Worm (Caenorhabditis elegans) whole organism, early embryonic: ENCODE data around the gene srj-44.
A peak's percentile ranks its signal among the peaks of the same experiment; 100 is the strongest.

Experiments used
- B0310.2 ChIP-seq: sonication (generic microtip); optimal IDR thresholded peaks from 2 replicates; lab custom pipeline; 2016; ENCODE audit warnings: mild to moderate bottlenecking, missing genetic modification characterization, missing compliant biosample characterization
- F13C5.2 ChIP-seq: sonication (generic microtip); optimal IDR thresholded peaks from 2 replicates; lab custom pipeline; 2017; ENCODE audit warnings: mild to moderate bottlenecking, missing genetic modification characterization, inconsistent platforms, missing compliant biosample characterization
- aly-1 ChIP-seq: sonication (generic microtip); optimal IDR thresholded peaks from 2 replicates; lab custom pipeline; 2016; ENCODE audit warnings: missing genetic modification characterization, missing compliant biosample characterization
- ama-1 ChIP-seq: fragments of 150-350 bp; optimal IDR thresholded peaks from 2 replicates; lab custom pipeline; 2014
- ceh-13 ChIP-seq: fragments of 200-800 bp; sonication (Bioruptor generic); optimal IDR thresholded peaks from 2 replicates; lab custom pipeline; 2018; ENCODE audit warnings: mild to moderate bottlenecking, missing genetic modification characterization, missing compliant biosample characterization
- ceh-36 ChIP-seq: sonication (generic microtip); optimal IDR thresholded peaks from 2 replicates; lab custom pipeline; 2016; ENCODE audit warnings: missing genetic modification characterization, inconsistent platforms, missing compliant biosample characterization
- ets-7 ChIP-seq: sonication (generic microtip); optimal IDR thresholded peaks from 2 replicates; lab custom pipeline; 2016; ENCODE audit warnings: missing genotype, missing genetic modification characterization, missing compliant biosample characterization
- flt-1 ChIP-seq: fragments of 200-800 bp; sonication (Bioruptor generic); IDR thresholded peaks from 2 replicates; pipeline ENCODE4 v1.3.6; 2022; ENCODE audit warnings: missing genetic modification characterization, missing compliant biosample characterization
- hmbx-1 ChIP-seq: sonication (generic microtip); optimal IDR thresholded peaks from 2 replicates; lab custom pipeline; 2016; ENCODE audit warnings: mild to moderate bottlenecking, missing genetic modification characterization, missing compliant biosample characterization
- hmg-4 ChIP-seq: fragments of 200-800 bp; sonication (Bioruptor generic); optimal IDR thresholded peaks from 2 replicates; lab custom pipeline; 2018; ENCODE audit warnings: mild to moderate bottlenecking, missing genetic modification characterization, missing compliant biosample characterization
- hnd-1 ChIP-seq: sonication (generic microtip); optimal IDR thresholded peaks from 2 replicates; lab custom pipeline; 2016; ENCODE audit warnings: missing genetic modification characterization, missing compliant biosample characterization
- pes-1 ChIP-seq: fragments of 200-800 bp; sonication (Bioruptor generic); IDR thresholded peaks from 2 replicates; pipeline ENCODE4 v1.3.6; 2022; ENCODE audit warnings: missing genetic modification reagents, missing genetic modification characterization, missing compliant biosample characterization
- scrt-1 ChIP-seq: fragments of 200-800 bp; sonication (Bioruptor generic); IDR thresholded peaks from 2 replicates; pipeline ENCODE4 v1.3.6; 2022; ENCODE audit warnings: missing genetic modification characterization, missing compliant biosample characterization
- sea-1 ChIP-seq: fragments of 200-800 bp; sonication (Bioruptor generic); conservative IDR thresholded peaks from 2 replicates; pipeline ENCODE4 v1.3.6; 2022; ENCODE audit warnings: missing genetic modification characterization, missing compliant biosample characterization
- tbx-11 ChIP-seq: fragments of 200-800 bp; sonication (Bioruptor generic); IDR thresholded peaks from 2 replicates; pipeline ENCODE4 v1.3.6; 2022; ENCODE audit warnings: missing genetic modification characterization, missing compliant biosample characterization
- tbx-37 ChIP-seq: fragments of 200-800 bp; sonication (Bioruptor generic); conservative IDR thresholded peaks from 2 replicates; pipeline ENCODE4 v1.3.6; 2022; ENCODE audit warnings: missing genetic modification reagents, missing genetic modification characterization, missing compliant biosample characterization
- tra-4 ChIP-seq: sonication (generic microtip); optimal IDR thresholded peaks from 2 replicates; lab custom pipeline; 2017; ENCODE audit warnings: missing genetic modification characterization, missing compliant biosample characterization

srj-44 gene

DNA sequence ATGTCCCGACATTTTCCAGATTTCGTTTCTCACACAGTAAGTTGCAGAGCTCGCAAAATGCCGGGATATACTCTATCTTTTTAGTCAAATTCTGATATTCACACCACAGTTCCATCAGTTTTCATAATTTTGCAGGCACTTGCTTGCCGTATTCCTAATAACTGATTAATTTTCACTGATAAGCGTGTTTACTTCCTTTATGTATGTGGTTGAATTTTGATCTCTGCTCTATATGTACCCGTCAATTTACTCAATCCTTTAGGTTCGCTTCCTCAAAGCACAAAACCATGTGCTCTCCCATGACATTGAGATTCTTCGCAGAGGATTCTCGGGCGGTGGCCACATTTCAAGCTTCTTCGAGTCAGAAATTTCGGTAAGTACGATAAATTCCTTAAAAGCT lies 35.9 kb upstream of the srj-44 start:
- TF ChIP-seq ceh-36 (tag; lab: Kevin White, UChicago) (no peak), aly-1 (tag; lab: Kevin White, UChicago) (no peak)

- TF ChIP-seq tbx-11 (GFP tag; lab: Robert Waterston, UW): no peak
- TF ChIP-seq tbx-37 (GFP tag; lab: Robert Waterston, UW): no peak
- TF ChIP-seq hmg-4: no peak
- TF ChIP-seq pes-1 (GFP tag; lab: Robert Waterston, UW): no peak
- no peak for TF ChIP-seq ets-7 (tag; lab: Kevin White, UChicago)
- TF ChIP-seq ceh-13 (GFP tag; lab: Kevin White, UChicago): no peak
- TF ChIP-seq ceh-36 (tag; lab: Kevin White, UChicago): no peak
- no peak for TF ChIP-seq aly-1 (tag; lab: Kevin White, UChicago)
- TF ChIP-seq ama-1: no peak
Measured at ce11 chrV:2881016-2881415, 35.3 kb upstream of the srj-44 start, which contains the start of gene ifc-1. Gene ifc-1 (plus strand): TSS chrV:2881393.

DNA sequence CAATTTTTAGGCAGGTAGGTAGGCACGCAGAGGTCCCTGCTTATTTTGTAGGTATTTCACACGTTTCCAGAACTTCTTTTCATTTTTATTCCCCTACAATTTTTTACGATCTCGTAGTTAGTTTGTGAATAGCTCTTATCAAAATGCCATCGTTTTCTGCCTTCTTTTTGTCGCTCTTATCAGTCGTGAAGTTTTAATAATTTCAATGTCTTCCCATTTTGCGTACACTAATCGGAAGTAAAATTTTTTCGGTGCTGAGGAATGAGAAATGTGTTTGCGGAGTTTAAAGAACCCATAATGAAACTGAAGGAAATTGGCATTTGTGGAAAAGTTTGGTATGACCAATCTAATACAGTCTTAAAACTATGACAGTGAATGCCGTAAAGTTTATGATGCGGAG lies 34.7 kb upstream of the srj-44 start:
- TF ChIP-seq aly-1 (tag; lab: Kevin White, UChicago): no peak
- TF ChIP-seq ets-7 (tag; lab: Kevin White, UChicago): no peak
- TF ChIP-seq scrt-1: no peak
- no peak for TF ChIP-seq ceh-13 (GFP tag; lab: Kevin White, UChicago)
- TF ChIP-seq tbx-37 (GFP tag; lab: Robert Waterston, UW): no peak
- TF ChIP-seq ama-1: no peak
- TF ChIP-seq flt-1 (GFP tag; lab: Robert Waterston, UW): no peak
- no peak for TF ChIP-seq pes-1 (GFP tag; lab: Robert Waterston, UW)
- no peak for TF ChIP-seq sea-1 (GFP tag; lab: Robert Waterston, UW)
- TF ChIP-seq hnd-1 (tag; lab: Kevin White, UChicago): no peak
- no peak for TF ChIP-seq tbx-11 (GFP tag; lab: Robert Waterston, UW)

DNA sequence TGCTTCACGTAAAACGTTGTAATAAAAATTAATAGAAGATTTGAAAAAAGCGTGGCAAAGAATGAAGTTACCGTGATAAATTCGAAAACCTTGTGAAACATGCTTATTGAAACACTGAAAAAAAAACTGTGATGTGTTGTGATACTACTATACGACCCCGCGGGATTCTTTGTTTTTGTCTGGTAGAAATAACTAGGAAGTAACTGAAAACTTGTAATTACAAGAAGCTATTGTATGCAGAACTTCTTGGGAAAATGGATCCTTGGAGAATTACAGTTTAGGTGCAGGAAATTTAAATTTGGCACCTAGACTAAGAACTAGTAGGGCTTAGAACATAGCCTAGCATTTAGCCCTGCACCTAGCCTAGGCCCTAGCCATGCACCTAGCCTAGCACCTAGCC lies 34.1 kb upstream of the srj-44 start, which contains the start of gene str-39:
TSS of gene str-39 (minus strand) at position 101 of the 400 bp plus-strand sequence.
- no peak for TF ChIP-seq pes-1 (GFP tag; lab: Robert Waterston, UW)
- TF ChIP-seq scrt-1: no peak
- no peak for TF ChIP-seq ama-1
- no peak for TF ChIP-seq F13C5.2 (tag; lab: Kevin White, UChicago)

DNA sequence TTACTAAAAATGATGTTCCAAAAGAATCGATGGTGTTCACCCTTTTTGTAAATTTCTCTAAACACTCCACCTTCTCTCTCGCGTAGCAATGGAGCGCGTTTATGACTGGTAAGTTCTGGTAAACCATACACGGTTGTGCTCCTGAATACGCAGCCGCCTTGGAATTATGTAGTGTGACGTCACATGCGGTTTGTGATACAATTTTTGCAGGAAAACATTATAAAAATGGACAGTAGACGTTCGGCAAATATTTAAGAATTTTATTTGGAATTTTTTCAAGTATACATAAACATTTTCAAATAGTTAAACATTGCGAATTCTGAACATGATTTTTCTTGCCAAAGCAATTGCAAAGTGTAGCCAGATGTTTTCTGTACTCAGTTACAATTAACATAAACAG lies 31.8 kb upstream of the srj-44 start, which contains the start of gene F37B4.10:
TSS of gene F37B4.10 (minus strand) at position 101 of the 400 bp plus-strand sequence.
- TF ChIP-seq tra-4 (tag; lab: Kevin White, UChicago) (no peak), flt-1 (GFP tag; lab: Robert Waterston, UW) (no peak), hnd-1 (tag; lab: Kevin White, UChicago) (no peak), hmg-4 (no peak), ets-7 (tag; lab: Kevin White, UChicago) (no peak), sea-1 (GFP tag; lab: Robert Waterston, UW) (no peak), ceh-13 (GFP tag; lab: Kevin White, UChicago) (no peak), tbx-11 (GFP tag; lab: Robert Waterston, UW) (no peak), ceh-36 (tag; lab: Kevin White, UChicago) (no peak), scrt-1 (no peak)

- TF ChIP-seq hmbx-1 (tag; lab: Kevin White, UChicago) (no peak), aly-1 (tag; lab: Kevin White, UChicago) (no peak), tbx-11 (GFP tag; lab: Robert Waterston, UW) (no peak), hmg-4 (no peak), ets-7 (tag; lab: Kevin White, UChicago) (no peak), tbx-37 (GFP tag; lab: Robert Waterston, UW) (no peak), ceh-13 (GFP tag; lab: Kevin White, UChicago) (no peak), flt-1 (GFP tag; lab: Robert Waterston, UW) (no peak), ceh-36 (tag; lab: Kevin White, UChicago) (no peak), B0310.2 (tag; lab: Kevin White, UChicago) (no peak), tra-4 (tag; lab: Kevin White, UChicago) (no peak), hnd-1 (tag; lab: Kevin White, UChicago) (no peak), ama-1 (no peak), scrt-1 (no peak)
Measured at ce11 chrV:2876188-2876831, 30.6 kb upstream of the srj-44 start.

- TF ChIP-seq hnd-1 (tag; lab: Kevin White, UChicago) (no peak), tbx-11 (GFP tag; lab: Robert Waterston, UW) (0 out of 2 replicates have a peak, but pooled peaks have one; percentile 16)
Measured at ce11 chrV:2875422-2875821, 29.8 kb upstream of the srj-44 start, which contains the start of gene folt-2. Gene folt-2 (minus strand): TSS chrV:2875600.

ce11 chrV:2872947-2873346 lies 27.3 kb upstream of the srj-44 start:
- TF ChIP-seq aly-1 (tag; lab: Kevin White, UChicago): no peak
- TF ChIP-seq tbx-11 (GFP tag; lab: Robert Waterston, UW): no peak
- no peak for TF ChIP-seq hmg-4
- no peak for TF ChIP-seq B0310.2 (tag; lab: Kevin White, UChicago)
- no peak for TF ChIP-seq ets-7 (tag; lab: Kevin White, UChicago)
- no peak for TF ChIP-seq sea-1 (GFP tag; lab: Robert Waterston, UW)
- no peak for TF ChIP-seq tbx-37 (GFP tag; lab: Robert Waterston, UW)
- TF ChIP-seq ceh-36 (tag; lab: Kevin White, UChicago): no peak
- TF ChIP-seq pes-1 (GFP tag; lab: Robert Waterston, UW): no peak
